Fruit fly (Drosophila melanogaster) Kc167 (cell line): Measurements from ENCODE around the gene Ugt35E2.

ENCODE experiments used
- insv ChIP-seq: fragments of >200 bp; optimal IDR thresholded peaks from 3 replicates; lab custom pipeline; 2018; ENCODE audit warnings: missing external identifiers
- ttk ChIP-seq: sonication (Bioruptor generic); optimal IDR thresholded peaks from 2 replicates; lab custom pipeline; 2017; ENCODE audit warnings: missing external identifiers

DNA sequence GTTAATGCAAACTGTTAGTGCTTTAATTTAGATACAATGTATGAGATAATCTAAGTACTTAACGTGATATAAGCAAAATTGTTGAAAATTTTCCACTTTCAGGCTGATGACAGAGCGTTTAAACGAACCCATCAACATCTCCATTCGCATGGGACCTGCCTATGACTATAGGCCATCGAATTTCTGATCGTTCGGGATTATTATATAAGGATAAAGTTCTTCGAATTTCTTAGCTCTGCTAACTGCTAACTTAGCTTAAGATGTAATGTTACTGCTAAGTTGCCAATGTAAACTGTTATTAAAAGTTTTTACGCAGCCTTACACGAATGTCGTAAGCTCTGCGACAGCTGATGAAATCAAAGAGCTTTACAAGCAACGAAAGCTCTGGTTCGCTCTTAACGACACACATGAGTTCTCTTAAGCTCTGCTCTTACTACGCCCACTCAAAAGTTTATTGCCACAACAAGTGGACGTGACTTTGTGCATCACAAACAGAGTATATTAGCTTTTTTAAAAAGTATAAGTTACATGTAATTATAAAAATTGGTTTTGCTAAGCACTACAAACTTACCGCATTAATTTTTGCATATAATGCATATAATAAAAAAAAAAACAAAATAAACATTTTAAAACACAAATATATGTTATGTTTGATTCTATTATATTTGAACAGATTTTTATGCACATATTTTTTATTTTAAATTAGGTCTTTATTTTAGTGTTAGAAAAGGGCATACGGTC is 29.0 kb upstream of the Ugt35E2 start:
- TF ChIP-seq insv (lab: Kevin White, UChicago) (no peak), ttk (lab: Kevin White, UChicago) (no peak)
